Worm (Caenorhabditis elegans): ENCODE data around the gene cept-2.
"Not testable (repeated sequence)": the region's sequence is repeated elsewhere in the genome, so short reads cannot be mapped to it uniquely, and the experiment has no call there.

The cept-2 gene

ce11 chrV:14347234-14347826 is at the start of gene cept-2:
cept-2 (plus strand) TSS chrV:14347766.
- TF ChIP-seq F13C5.2 (tag; optimal IDR thresholded peaks at IDR 0.05) (peak; percentile 75), ets-7 (tag; optimal IDR thresholded peaks at IDR 0.05) (peak; percentile 28), tbx-37 (GFP tag; conservative IDR thresholded peaks at IDR 0.05) (peak; percentile 19; the same call in 1 of the 2 replicates), hmg-4 (GFP tag; optimal IDR thresholded peaks at IDR 0.05) (no peak)

DNA sequence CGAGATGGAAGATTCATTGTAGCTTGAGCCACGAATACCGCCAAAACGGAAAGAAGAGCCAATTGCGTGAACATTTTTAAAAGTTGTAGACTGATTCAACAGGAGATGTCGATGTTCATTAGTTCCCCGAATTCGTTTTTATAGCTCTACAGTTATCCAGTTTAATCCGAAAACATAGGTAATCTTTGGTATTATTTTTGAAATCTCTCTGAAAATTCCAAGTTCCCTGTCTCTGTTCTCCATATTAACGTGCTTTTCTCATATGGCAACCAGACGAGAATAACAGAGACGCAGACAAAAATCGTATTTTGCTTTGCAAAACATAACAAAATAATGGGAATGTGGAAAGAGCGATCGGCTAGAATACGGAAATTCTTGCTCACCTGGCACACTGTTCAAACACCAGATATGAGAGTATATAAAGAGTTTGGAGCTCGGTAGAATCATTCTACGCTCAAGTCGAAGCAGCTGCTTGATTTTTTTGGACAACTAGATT is 47.9 kb upstream of the cept-2 start, which contains the start of the genes spig-3 and F14D7.12:
spig-3 (minus strand) TSS at position 101 of the 496 bp plus-strand sequence.
F14D7.12 (plus strand) TSS at position 446 of the 496 bp plus-strand sequence.
- TF ChIP-seq ceh-36 (tag; optimal IDR thresholded peaks at IDR 0.05) (no peak), tra-4 (tag; optimal IDR thresholded peaks at IDR 0.05) (no peak), scrt-1 (GFP tag; IDR thresholded peaks at IDR 0.05) (no peak), aly-1 (tag; optimal IDR thresholded peaks at IDR 0.05) (no peak), tbx-11 (GFP tag; IDR thresholded peaks at IDR 0.05) (no peak), sea-1 (GFP tag; conservative IDR thresholded peaks at IDR 0.05) (no peak), hmg-4 (GFP tag; optimal IDR thresholded peaks at IDR 0.05) (no peak), ets-7 (tag; optimal IDR thresholded peaks at IDR 0.05) (no peak), ceh-13 (GFP tag; optimal IDR thresholded peaks at IDR 0.05) (no peak), hnd-1 (tag; optimal IDR thresholded peaks at IDR 0.05) (no peak), B0310.2 (tag; optimal IDR thresholded peaks at IDR 0.05) (no peak), flt-1 (GFP tag; IDR thresholded peaks at IDR 0.05) (no peak), pes-1 (GFP tag; IDR thresholded peaks at IDR 0.05) (no peak), F13C5.2 (tag; optimal IDR thresholded peaks at IDR 0.05) (no peak), ama-1 (optimal IDR thresholded peaks at IDR 0.05) (no peak), hmbx-1 (tag; optimal IDR thresholded peaks at IDR 0.05) (no peak), tbx-37 (GFP tag; conservative IDR thresholded peaks at IDR 0.05) (no peak)

ce11 chrV:14301076-14301475 is 46.5 kb upstream of the cept-2 start, which contains the start of gene F14D7.6:
F14D7.6 (plus strand) TSS chrV:14301413.
- TF ChIP-seq tra-4 (tag; optimal IDR thresholded peaks at IDR 0.05): no peak
- TF ChIP-seq flt-1 (GFP tag; IDR thresholded peaks at IDR 0.05): no peak
- no peak for TF ChIP-seq F13C5.2 (tag; optimal IDR thresholded peaks at IDR 0.05)
- TF ChIP-seq ceh-36 (tag; optimal IDR thresholded peaks at IDR 0.05): no peak
- TF ChIP-seq ama-1 (optimal IDR thresholded peaks at IDR 0.05): no peak
- no peak for TF ChIP-seq scrt-1 (GFP tag; IDR thresholded peaks at IDR 0.05)

DNA sequence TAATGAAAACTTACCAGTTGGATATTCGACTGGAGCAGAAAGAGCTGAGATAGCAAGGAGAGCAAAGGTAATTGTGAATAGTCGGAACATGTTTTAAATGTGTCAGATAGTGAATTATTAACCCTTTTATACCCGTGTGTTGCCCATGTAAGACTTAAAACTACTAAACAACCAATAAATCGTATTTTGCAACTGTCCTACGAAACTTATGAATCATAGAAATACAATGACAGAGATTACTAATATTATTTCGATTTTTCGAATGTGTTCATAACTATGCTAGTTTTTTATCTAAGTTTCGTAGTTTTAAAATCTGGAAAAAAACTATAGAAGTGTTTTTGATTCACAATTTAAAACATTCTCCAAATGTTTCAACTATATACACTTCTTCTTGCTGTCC is 40.8 kb upstream of the cept-2 start, which contains the start of gene spig-4:
spig-4 (minus strand) TSS at position 101 of the 400 bp plus-strand sequence.
- not testable (repeated sequence) for TF ChIP-seq hmbx-1 (tag; optimal IDR thresholded peaks at IDR 0.05); tbx-11 (GFP tag; IDR thresholded peaks at IDR 0.05); F13C5.2 (tag; optimal IDR thresholded peaks at IDR 0.05)

ce11 chrV:14308164-14308563 is 39.4 kb upstream of the cept-2 start, which contains the start of gene spig-5:
spig-5 (plus strand) TSS chrV:14308464.
- TF ChIP-seq hmg-4 (GFP tag; optimal IDR thresholded peaks at IDR 0.05); tbx-11 (GFP tag; IDR thresholded peaks at IDR 0.05); tbx-37 (GFP tag; conservative IDR thresholded peaks at IDR 0.05): not testable (repeated sequence)

DNA sequence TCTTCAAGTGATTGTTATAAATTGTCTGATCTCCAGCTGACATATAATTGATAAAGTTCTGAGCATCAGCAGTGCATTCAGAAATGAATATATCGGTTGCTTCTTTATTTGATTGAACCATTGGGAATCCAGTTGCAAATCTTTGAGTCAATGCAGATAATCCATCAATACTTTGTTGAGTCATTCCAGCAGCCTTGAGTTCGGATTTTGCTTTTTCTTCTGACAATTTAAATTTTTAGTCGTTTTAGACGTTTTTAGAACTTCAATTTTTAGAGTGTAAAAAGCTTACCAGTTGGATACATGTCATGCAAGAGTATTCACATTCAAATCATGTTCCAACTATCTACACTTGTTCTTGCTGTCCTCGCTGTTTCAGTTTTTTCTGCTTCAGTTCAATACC is 37.9 kb upstream of the cept-2 start, which contains the start of gene F14D7.14:
F14D7.14 (plus strand) TSS at position 301 of the 400 bp plus-strand sequence.
- TF ChIP-seq tbx-37 (GFP tag; conservative IDR thresholded peaks at IDR 0.05); sea-1 (GFP tag; conservative IDR thresholded peaks at IDR 0.05); B0310.2 (tag; optimal IDR thresholded peaks at IDR 0.05): not testable (repeated sequence)

DNA sequence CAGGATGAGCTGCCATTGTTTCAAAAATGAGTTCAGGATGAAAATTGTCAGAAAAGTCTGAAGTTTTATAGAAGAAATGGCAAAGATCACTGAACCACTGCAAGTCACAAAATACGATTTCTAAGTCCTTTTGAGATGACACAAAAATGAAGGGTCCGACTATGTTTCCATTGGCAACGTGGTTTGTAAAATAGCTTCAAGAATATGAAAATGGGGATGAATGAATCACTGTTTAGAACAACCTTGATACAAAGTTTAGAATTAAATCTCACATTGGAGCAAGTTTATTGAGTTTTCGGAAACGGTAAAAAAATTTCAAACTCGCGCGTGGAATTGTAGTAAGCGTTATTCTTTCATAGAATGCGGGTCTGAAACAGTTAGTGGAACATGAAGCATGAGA is 36.5 kb upstream of the cept-2 start, which contains the start of gene ddn-3:
ddn-3 (minus strand) TSS at position 101 of the 400 bp plus-strand sequence.
- TF ChIP-seq aly-1 (tag; optimal IDR thresholded peaks at IDR 0.05): no peak
- no peak for TF ChIP-seq ets-7 (tag; optimal IDR thresholded peaks at IDR 0.05)
- no peak for TF ChIP-seq tbx-11 (GFP tag; IDR thresholded peaks at IDR 0.05)
- TF ChIP-seq sea-1 (GFP tag; conservative IDR thresholded peaks at IDR 0.05): no peak
- TF ChIP-seq pes-1 (GFP tag; IDR thresholded peaks at IDR 0.05): no peak
- no peak for TF ChIP-seq flt-1 (GFP tag; IDR thresholded peaks at IDR 0.05)
- no peak for TF ChIP-seq scrt-1 (GFP tag; IDR thresholded peaks at IDR 0.05)
- no peak for TF ChIP-seq tbx-37 (GFP tag; conservative IDR thresholded peaks at IDR 0.05)
- TF ChIP-seq B0310.2 (tag; optimal IDR thresholded peaks at IDR 0.05): no peak
- TF ChIP-seq hmbx-1 (tag; optimal IDR thresholded peaks at IDR 0.05): no peak
- no peak for TF ChIP-seq F13C5.2 (tag; optimal IDR thresholded peaks at IDR 0.05)
- no peak for TF ChIP-seq ceh-13 (GFP tag; optimal IDR thresholded peaks at IDR 0.05)
- no peak for TF ChIP-seq tra-4 (tag; optimal IDR thresholded peaks at IDR 0.05)

- no peak for TF ChIP-seq tra-4 (tag; optimal IDR thresholded peaks at IDR 0.05)
- TF ChIP-seq tbx-37 (GFP tag; conservative IDR thresholded peaks at IDR 0.05): no peak
- TF ChIP-seq pes-1 (GFP tag; IDR thresholded peaks at IDR 0.05): no peak
- no peak for TF ChIP-seq hmbx-1 (tag; optimal IDR thresholded peaks at IDR 0.05)
- no peak for TF ChIP-seq ama-1 (optimal IDR thresholded peaks at IDR 0.05)
- TF ChIP-seq hmg-4 (GFP tag; optimal IDR thresholded peaks at IDR 0.05): no peak
- no peak for TF ChIP-seq aly-1 (tag; optimal IDR thresholded peaks at IDR 0.05)
- TF ChIP-seq hnd-1 (tag; optimal IDR thresholded peaks at IDR 0.05): no peak
- TF ChIP-seq ceh-13 (GFP tag; optimal IDR thresholded peaks at IDR 0.05): no peak
- TF ChIP-seq sea-1 (GFP tag; conservative IDR thresholded peaks at IDR 0.05): no peak
- TF ChIP-seq F13C5.2 (tag; optimal IDR thresholded peaks at IDR 0.05): no peak
- TF ChIP-seq scrt-1 (GFP tag; IDR thresholded peaks at IDR 0.05): no peak
- TF ChIP-seq tbx-11 (GFP tag; IDR thresholded peaks at IDR 0.05): no peak
Observed at ce11 chrV:14312695-14313094, 34.9 kb upstream of the cept-2 start, which contains the start of gene F14D7.8. F14D7.8 (minus strand) TSS chrV:14312795.
